Worm (Caenorhabditis elegans) whole organism, L1 larva: Measurements from ENCODE around the gene ppm-1.D.

Experiments used
- C16A3.4 ChIP-seq: fragments of 150-350 bp; optimal IDR thresholded peaks from 2 replicates; lab custom pipeline; 2014; ENCODE audit warnings: missing biosample characterization, missing genetic modification characterization
- F16B12.6 ChIP-seq: fragments of 150-350 bp; optimal IDR thresholded peaks from 2 replicates; lab custom pipeline; 2014; ENCODE audit warnings: missing biosample characterization, missing genetic modification characterization
- Y116A8C.19 ChIP-seq: sonication (generic microtip); optimal IDR thresholded peaks from 2 replicates; lab custom pipeline; 2016; ENCODE audit warnings: missing compliant biosample characterization, missing genetic modification characterization, borderline replicate concordance
- ama-1 ChIP-seq: fragments of 150-350 bp; optimal IDR thresholded peaks from 2 replicates; lab custom pipeline; 2014
- blmp-1 ChIP-seq: fragments of 150-350 bp; optimal IDR thresholded peaks from 2 replicates; lab custom pipeline; 2014; ENCODE audit warnings: missing biosample characterization, missing genetic modification characterization
- ceh-82 ChIP-seq, 3 experiments: fragments of 150-350 bp in 1 of 3; sonication (generic microtip) in 2 of 3; optimal IDR thresholded peaks; 2 replicates each; lab custom pipeline; 2014 to 2017; ENCODE audit warnings: missing biosample characterization in 3 of 3, missing genetic modification characterization in 3 of 3
- ceh-88 ChIP-seq: fragments of 200-800 bp; sonication (Bioruptor generic); IDR thresholded peaks from 2 replicates; pipeline ENCODE4 v1.3.6; 2022; ENCODE audit warnings: missing genetic modification characterization, missing compliant biosample characterization
- ces-1 ChIP-seq: fragments of 150-350 bp; optimal IDR thresholded peaks from 2 replicates; lab custom pipeline; 2014; ENCODE audit warnings: missing biosample characterization, missing genetic modification reagents, missing genetic modification characterization
- dpl-1 ChIP-seq, 3 experiments: fragments of 150-350 bp in 2 of 3; sonication (generic microtip) in 1 of 3; optimal IDR thresholded peaks; 2 replicates each; lab custom pipeline; 2014 to 2017; ENCODE audit warnings: missing biosample characterization in 3 of 3, missing genetic modification characterization in 3 of 3, missing genetic modification reagents in 3 of 3
- efl-1 ChIP-seq, 4 experiments: fragments of 150-350 bp; optimal IDR thresholded peaks in 3 of 4; peaks in 1 of 4; 1 replicate in 1 of 4; 2 replicates in 3 of 4; lab custom pipeline; 2014; ENCODE audit warnings: missing biosample characterization in 2 of 4, missing genetic modification characterization in 2 of 4, missing genetic modification reagents in 2 of 4
- efl-3 ChIP-seq: fragments of 200-800 bp; sonication (Bioruptor generic); optimal IDR thresholded peaks from 2 replicates; lab custom pipeline; 2018; ENCODE audit warnings: mild to moderate bottlenecking, missing genetic modification characterization, missing compliant biosample characterization
- egl-13 ChIP-seq: sonication (generic microtip); optimal IDR thresholded peaks from 2 replicates; lab custom pipeline; 2016; ENCODE audit warnings: missing genotype, missing genetic modification reagents, missing genetic modification characterization, missing compliant biosample characterization
- elt-3 ChIP-seq, 6 experiments: fragments of 150-350 bp in 1 of 6; sonication (generic microtip); optimal IDR thresholded peaks; 2 replicates each; lab custom pipeline; 2017 to 2018; ENCODE audit warnings: missing biosample characterization in 6 of 6, missing genetic modification characterization in 6 of 6, inconsistent platforms in 1 of 6
- hlh-17 ChIP-seq: fragments of 200-800 bp; sonication (Bioruptor generic); optimal IDR thresholded peaks from 2 replicates; lab custom pipeline; 2018; ENCODE audit warnings: missing genetic modification characterization, mild to moderate bottlenecking, missing compliant biosample characterization, moderate library complexity, borderline replicate concordance
- isw-1 ChIP-seq: fragments of 200-800 bp; sonication (Bioruptor generic); IDR thresholded peaks from 2 replicates; pipeline ENCODE4 v1.3.6; 2022; ENCODE audit warnings: missing genetic modification characterization, missing compliant biosample characterization
- lin-14 ChIP-seq: fragments of 200-800 bp; sonication (Bioruptor generic); optimal IDR thresholded peaks from 2 replicates; lab custom pipeline; 2018; ENCODE audit warnings: mild to moderate bottlenecking, missing genetic modification characterization, moderate library complexity, missing compliant biosample characterization
- lir-3 ChIP-seq: sonication (generic microtip); optimal IDR thresholded peaks from 2 replicates; lab custom pipeline; 2016; ENCODE audit warnings: mild to moderate bottlenecking, missing genetic modification characterization, moderate library complexity, missing compliant biosample characterization; ENCODE audit not compliant: poor library complexity
- lsy-2 ChIP-seq, 2 experiments: fragments of 150-350 bp; optimal IDR thresholded peaks; 2 replicates each; lab custom pipeline; 2014; ENCODE audit warnings: missing biosample characterization in 2 of 2, missing genetic modification characterization in 2 of 2
- mab-9 ChIP-seq: fragments of 200-800 bp; sonication (Bioruptor generic); IDR thresholded peaks from 2 replicates; pipeline ENCODE4 v1.3.6; 2022; ENCODE audit warnings: missing genetic modification reagents, missing genetic modification characterization, missing compliant biosample characterization
- mdl-1 ChIP-seq, 2 experiments: fragments of 150-350 bp; optimal IDR thresholded peaks; 2 replicates each; lab custom pipeline; 2014 to 2017; ENCODE audit warnings: missing biosample characterization in 2 of 2, missing genetic modification characterization in 2 of 2, inconsistent platforms in 1 of 2
- mep-1 ChIP-seq: fragments of 150-350 bp; optimal IDR thresholded peaks from 2 replicates; lab custom pipeline; 2014; ENCODE audit warnings: missing biosample characterization, missing genetic modification characterization
- nhr-11 ChIP-seq: fragments of 150-350 bp; optimal IDR thresholded peaks from 2 replicates; lab custom pipeline; 2014; ENCODE audit warnings: missing biosample characterization, missing genetic modification characterization
- nhr-19 ChIP-seq: fragments of 200-800 bp; sonication (Bioruptor generic); conservative IDR thresholded peaks from 2 replicates; pipeline ENCODE4 v1.3.6; 2022; ENCODE audit warnings: missing genetic modification characterization, missing compliant biosample characterization
- nhr-237 ChIP-seq: fragments of 150-350 bp; optimal IDR thresholded peaks from 2 replicates; lab custom pipeline; 2014; ENCODE audit warnings: missing biosample characterization, missing genetic modification characterization
- nhr-47 ChIP-seq: sonication (generic microtip); optimal IDR thresholded peaks from 2 replicates; lab custom pipeline; 2016; ENCODE audit warnings: mild to moderate bottlenecking, missing genetic modification characterization, moderate library complexity, missing compliant biosample characterization
- nhr-76 ChIP-seq: sonication (generic microtip); optimal IDR thresholded peaks from 2 replicates; lab custom pipeline; 2017; ENCODE audit warnings: missing biosample characterization, missing genetic modification characterization
- nhr-85 ChIP-seq: sonication (generic microtip); peaks from one replicate; lab custom pipeline; 2016; ENCODE audit warnings: missing genetic modification characterization, inconsistent platforms, missing compliant biosample characterization
- pax-3 ChIP-seq: fragments of 200-800 bp; sonication (Bioruptor generic); optimal IDR thresholded peaks from 2 replicates; lab custom pipeline; 2018; ENCODE audit warnings: mild to moderate bottlenecking, missing genetic modification characterization, moderate library complexity, missing compliant biosample characterization
- pqm-1 ChIP-seq: sonication (generic microtip); optimal IDR thresholded peaks from 3 replicates; lab custom pipeline; 2017; ENCODE audit warnings: missing biosample characterization, missing genetic modification characterization
- skn-1 ChIP-seq: fragments of 150-350 bp; optimal IDR thresholded peaks from 2 replicates; lab custom pipeline; 2014; ENCODE audit warnings: missing biosample characterization, missing genetic modification characterization
- snu-23 ChIP-seq: sonication (generic microtip); optimal IDR thresholded peaks from 2 replicates; lab custom pipeline; 2016; ENCODE audit warnings: missing genetic modification characterization, missing compliant biosample characterization
- sptf-1 ChIP-seq: fragments of 150-350 bp; optimal IDR thresholded peaks from 2 replicates; lab custom pipeline; 2014; ENCODE audit warnings: missing biosample characterization, missing genetic modification characterization
- swsn-7 ChIP-seq: sonication (generic microtip); optimal IDR thresholded peaks from 2 replicates; lab custom pipeline; 2016; ENCODE audit warnings: missing genetic modification characterization, missing compliant biosample characterization
- tbx-2 ChIP-seq: sonication (generic microtip); optimal IDR thresholded peaks from 2 replicates; lab custom pipeline; 2016; ENCODE audit warnings: missing genetic modification characterization, missing compliant biosample characterization
- unc-62 ChIP-seq: fragments of 150-350 bp; optimal IDR thresholded peaks from 2 replicates; lab custom pipeline; 2014; ENCODE audit warnings: missing biosample characterization, missing genetic modification reagents, missing genetic modification characterization
- unc-86 ChIP-seq: sonication (generic microtip); optimal IDR thresholded peaks from 2 replicates; lab custom pipeline; 2016; ENCODE audit warnings: missing genetic modification characterization, missing compliant biosample characterization
- zag-1 ChIP-seq: fragments of 150-350 bp; optimal IDR thresholded peaks from 2 replicates; lab custom pipeline; 2014; ENCODE audit warnings: missing biosample characterization, missing genetic modification characterization
- zip-4 ChIP-seq: fragments of 200-800 bp; sonication (Bioruptor generic); optimal IDR thresholded peaks from 2 replicates; lab custom pipeline; 2018; ENCODE audit warnings: mild to moderate bottlenecking, missing genetic modification characterization, moderate library complexity, missing compliant biosample characterization

ppm-1.D gene

ce11 chrIII:2329336-2329735 lies 2.0 kb upstream of the ppm-1.D start, which contains the start of gene Y54F10BM.12:
Gene Y54F10BM.12 (minus strand): TSS chrIII:2329679.
- TF ChIP-seq nhr-11 (tag; lab: Kevin White, UChicago) (no peak), zip-4 (GFP tag; lab: Kevin White, UChicago) (no peak), lin-14 (no peak), tbx-2 (tag; lab: Kevin White, UChicago) (no peak), ces-1 (GFP tag; lab: Kevin White, UChicago) (no peak), egl-13 (tag; lab: Kevin White, UChicago) (no peak), pax-3 (no peak)

- no peak for TF ChIP-seq C16A3.4
- TF ChIP-seq snu-23 (GFP tag; lab: Kevin White, UChicago): no peak
- TF ChIP-seq efl-1 (optimal IDR thresholded peaks at IDR 0.05; lab: Kevin White, UChicago): no peak
- TF ChIP-seq efl-1 (GFP tag; optimal IDR thresholded peaks at IDR 0.05 in 1 of 2; lab: Kevin White, UChicago): peak in 1 of 2 experiments; percentile 72
- TF ChIP-seq lir-3 (tag; lab: Kevin White, UChicago): no peak
- TF ChIP-seq efl-3 (GFP tag; lab: Kevin White, UChicago): no peak
These were observed 983 bp upstream of the ppm-1.D start for ce11 chrIII:2330389-2330788.

ce11 chrIII:2343273-2343672 lies 11.9 kb downstream of the ppm-1.D start, which contains the start of gene phf-5:
Gene phf-5 (plus strand): TSS chrIII:2343573.
- TF ChIP-seq lin-14 (no peak), dpl-1 (GFP tag; optimal IDR thresholded peaks at IDR 0.05; lab: Kevin White, UChicago) (no peak), swsn-7 (tag; lab: Kevin White, UChicago) (no peak), pqm-1 (tag; lab: Kevin White, UChicago) (no peak), nhr-19 (GFP tag; lab: Robert Waterston, UW) (no peak), nhr-237 (tag; lab: Kevin White, UChicago) (no peak), zag-1 (tag; lab: Kevin White, UChicago) (no peak), egl-13 (tag; lab: Kevin White, UChicago) (no peak), ama-1 (lab: Kevin White, UChicago) (no peak)

- TF ChIP-seq nhr-85 (tag; lab: Kevin White, UChicago) (peak; percentile 9), mdl-1 (tag; optimal IDR thresholded peaks at IDR 0.05; lab: Kevin White, UChicago) (no peak)
These were observed 15.9 kb downstream of the ppm-1.D start, which contains the start of gene gip-1 for ce11 chrIII:2347291-2347690. Gene gip-1 (plus strand): TSS chrIII:2347591.

ce11 chrIII:2349956-2350355 lies 18.6 kb downstream of the ppm-1.D start:
- TF ChIP-seq efl-1 (optimal IDR thresholded peaks at IDR 0.05; lab: Kevin White, UChicago) (no peak), efl-1 (GFP tag; optimal IDR thresholded peaks at IDR 0.05 in 1 of 2; lab: Kevin White, UChicago) (peak in 1 of 2 experiments; percentile 91), mab-9 (GFP tag; lab: Robert Waterston, UW) (no peak), sptf-1 (tag; lab: Kevin White, UChicago) (no peak)

ce11 chrIII:2362648-2363047 lies 31.3 kb downstream of the ppm-1.D start, which contains the start of gene srd-69:
Gene srd-69 (plus strand): TSS chrIII:2362948.
- no peak for TF ChIP-seq unc-86
- TF ChIP-seq Y116A8C.19 (tag; lab: Kevin White, UChicago): no peak
- TF ChIP-seq ceh-82 (tag; optimal IDR thresholded peaks at IDR 0.05; lab: Kevin White, UChicago): no peak
- TF ChIP-seq lsy-2 (tag; optimal IDR thresholded peaks at IDR 0.05; lab: Kevin White, UChicago): no peak
- no peak for TF ChIP-seq isw-1 (GFP tag; lab: Robert Waterston, UW)
- no peak for TF ChIP-seq skn-1
- TF ChIP-seq hlh-17 (GFP tag; lab: Kevin White, UChicago): no peak
- no peak for TF ChIP-seq nhr-47
- TF ChIP-seq elt-3 (tag; optimal IDR thresholded peaks at IDR 0.05; lab: Kevin White, UChicago): no peak
- no peak for TF ChIP-seq nhr-76 (tag; lab: Kevin White, UChicago)
- no peak for TF ChIP-seq sptf-1 (tag; lab: Kevin White, UChicago)
- no peak for TF ChIP-seq blmp-1 (tag; lab: Kevin White, UChicago)
- no peak for TF ChIP-seq mep-1 (tag; lab: Kevin White, UChicago)
- TF ChIP-seq mdl-1 (tag; optimal IDR thresholded peaks at IDR 0.05; lab: Kevin White, UChicago): no peak
- no peak for TF ChIP-seq nhr-85 (tag; lab: Kevin White, UChicago)
- TF ChIP-seq tbx-2 (tag; lab: Kevin White, UChicago): no peak
- TF ChIP-seq ceh-88: no peak
- TF ChIP-seq ama-1 (lab: Kevin White, UChicago): no peak
- no peak for TF ChIP-seq unc-62 (GFP tag; lab: Kevin White, UChicago)
- TF ChIP-seq F16B12.6 (tag; lab: Kevin White, UChicago): no peak
